Fruit fly (Drosophila melanogaster) whole organism, pupa: ENCODE data around the gene Cyp4ac3.
A peak's percentile ranks its signal among the peaks of the same experiment; 100 is the strongest.

Experiments
- CG10348 ChIP-seq: fragments of 200-800 bp; sonication (Bioruptor generic); IDR thresholded peaks from 2 replicates; pipeline ENCODE4 v1.3.6; 2022; ENCODE audit warnings: missing biosample characterization, missing genetic modification characterization
- CG14655 ChIP-seq: fragments of 200-800 bp; sonication (Bioruptor generic); optimal IDR thresholded peaks from 3 replicates; lab custom pipeline; 2017; ENCODE audit warnings: mild to moderate bottlenecking, missing biosample characterization, missing genetic modification reagents, missing genetic modification characterization
- CG17806 ChIP-seq: fragments of 200-800 bp; sonication (Bioruptor generic); optimal IDR thresholded peaks from 2 replicates; lab custom pipeline; 2018; ENCODE audit warnings: missing biosample characterization, mild to moderate bottlenecking, missing genetic modification characterization, moderate library complexity
- CG32121 ChIP-seq: fragments of 200-800 bp; sonication (Bioruptor generic); IDR thresholded peaks from 2 replicates; pipeline ENCODE4 v1.3.6; 2022; ENCODE audit warnings: missing biosample characterization, missing genetic modification characterization
- CG8159 ChIP-seq: fragments of 200-800 bp; sonication (Bioruptor generic); optimal IDR thresholded peaks from 3 replicates; lab custom pipeline; 2018; ENCODE audit warnings: missing biosample characterization, mild to moderate bottlenecking, missing genetic modification characterization, moderate library complexity
- CG8301 ChIP-seq: fragments of 200-800 bp; sonication (Bioruptor generic); optimal IDR thresholded peaks from 2 replicates; lab custom pipeline; 2018; ENCODE audit warnings: missing biosample characterization, mild to moderate bottlenecking, missing genetic modification characterization
- CG9948 ChIP-seq: fragments of 200-800 bp; sonication (Bioruptor generic); optimal IDR thresholded peaks from 2 replicates; lab custom pipeline; 2018; ENCODE audit warnings: missing biosample characterization, mild to moderate bottlenecking, missing genetic modification characterization, moderate library complexity
- D1 ChIP-seq: fragments of 200-800 bp; sonication (Bioruptor generic); optimal IDR thresholded peaks from 2 replicates; lab custom pipeline; 2018; ENCODE audit warnings: missing biosample characterization, mild to moderate bottlenecking, missing genetic modification characterization, moderate library complexity
- EcR ChIP-seq: fragments of 200-800 bp; sonication (Bioruptor generic); optimal IDR thresholded peaks from 3 replicates; lab custom pipeline; 2019; ENCODE audit warnings: missing biosample characterization, missing genetic modification characterization, mild to moderate bottlenecking, moderate library complexity, missing genetic modification reagents
- Pif1A ChIP-seq: fragments of 200-800 bp; sonication (Bioruptor generic); optimal IDR thresholded peaks from 3 replicates; lab custom pipeline; 2016; ENCODE audit warnings: missing biosample characterization, missing genetic modification characterization
- Snoo ChIP-seq: fragments of 200-800 bp; sonication (Bioruptor generic); optimal IDR thresholded peaks from 3 replicates; lab custom pipeline; 2017; ENCODE audit warnings: missing biosample characterization, mild to moderate bottlenecking, missing genetic modification characterization, inconsistent platforms
- fd96Ca ChIP-seq: fragments of 200-800 bp; sonication (Bioruptor generic); IDR thresholded peaks from 3 replicates; pipeline ENCODE4 v1.3.6; 2022; ENCODE audit warnings: missing biosample characterization, missing genetic modification characterization
- rn ChIP-seq: fragments of 200-800 bp; sonication (Bioruptor generic); IDR thresholded peaks from 2 replicates; pipeline ENCODE4 v1.3.6; 2022; ENCODE audit warnings: missing biosample characterization, missing genetic modification characterization

DNA sequence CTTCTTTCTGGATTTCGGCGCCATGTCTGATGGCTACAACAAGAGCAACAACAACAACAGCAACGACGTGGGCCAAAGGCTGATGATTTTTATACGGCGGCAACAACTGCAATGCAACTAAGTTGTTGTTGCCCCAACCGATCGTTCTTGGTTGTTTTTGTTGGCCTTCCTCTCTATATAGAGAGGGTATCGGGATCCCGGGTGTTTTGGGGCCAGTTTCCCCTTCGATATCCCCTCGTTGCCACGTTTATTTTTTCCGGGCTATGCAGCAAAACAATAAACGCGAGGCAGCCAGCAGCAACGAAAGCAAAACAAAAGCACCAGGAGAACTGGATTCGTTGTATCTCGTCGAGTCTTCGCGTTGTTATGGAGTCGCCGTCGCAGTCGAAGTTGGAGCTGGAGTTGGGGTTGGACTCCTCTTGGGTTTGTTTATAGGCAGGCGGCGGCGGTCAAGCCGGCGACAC is 31.9 kb upstream of the Cyp4ac3 start:
- TF ChIP-seq CG8159 (tag; lab: Kevin White, UChicago) (no peak), Pif1A (GFP tag; lab: Kevin White, UChicago) (no peak), fd96Ca (GFP tag; lab: Robert Waterston, UW) (no peak), EcR (GFP tag; lab: Kevin White, UChicago) (peak; percentile 47), rn (GFP tag; lab: Robert Waterston, UW) (no peak), CG8301 (tag; lab: Kevin White, UChicago) (no peak), CG17806 (tag; lab: Kevin White, UChicago) (no peak), CG10348 (no peak), D1 (tag; lab: Kevin White, UChicago) (no peak), Snoo (tag; lab: Kevin White, UChicago) (no peak), CG32121 (GFP tag; lab: Robert Waterston, UW) (no peak), CG9948 (tag; lab: Kevin White, UChicago) (no peak), CG14655 (GFP tag; lab: Kevin White, UChicago) (peak; percentile 38)
